Worm (Caenorhabditis elegans): ENCODE data around the gene srw-34.
"Not testable (repeated sequence)": the region's sequence is repeated elsewhere in the genome, so short reads cannot be mapped to it uniquely, and the experiment has no call there.

The srw-34 gene

DNA sequence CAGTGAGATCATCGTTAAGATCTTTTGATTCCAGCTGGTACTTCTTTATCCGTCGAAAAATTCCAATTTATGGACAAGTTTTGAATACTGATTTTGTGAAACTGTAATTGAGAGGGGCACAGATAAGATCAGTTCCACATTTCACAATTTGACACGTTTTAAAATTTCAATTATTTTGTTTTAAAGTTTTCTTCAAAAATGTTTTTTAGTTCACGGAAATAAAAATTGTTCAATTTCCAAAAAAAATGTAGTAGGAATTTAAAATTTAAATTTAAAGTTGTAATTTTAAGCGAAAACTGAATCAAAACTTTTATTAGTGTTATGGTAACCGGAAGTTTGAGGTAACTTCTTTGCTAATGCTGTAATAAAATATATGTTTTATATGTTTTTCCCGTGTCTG, 4.5 kb downstream of the srw-34 start, which contains the start of gene F36D3.4:
Gene F36D3.4 (minus strand): TSS at position 101 of the 400 bp plus-strand sequence.
- TF ChIP-seq dao-5 (tag; optimal IDR thresholded peaks at IDR 0.05) (no peak), W03F9.2 (tag; optimal IDR thresholded peaks at IDR 0.05) (no peak), him-1 (tag; optimal IDR thresholded peaks at IDR 0.05) (no peak)

DNA sequence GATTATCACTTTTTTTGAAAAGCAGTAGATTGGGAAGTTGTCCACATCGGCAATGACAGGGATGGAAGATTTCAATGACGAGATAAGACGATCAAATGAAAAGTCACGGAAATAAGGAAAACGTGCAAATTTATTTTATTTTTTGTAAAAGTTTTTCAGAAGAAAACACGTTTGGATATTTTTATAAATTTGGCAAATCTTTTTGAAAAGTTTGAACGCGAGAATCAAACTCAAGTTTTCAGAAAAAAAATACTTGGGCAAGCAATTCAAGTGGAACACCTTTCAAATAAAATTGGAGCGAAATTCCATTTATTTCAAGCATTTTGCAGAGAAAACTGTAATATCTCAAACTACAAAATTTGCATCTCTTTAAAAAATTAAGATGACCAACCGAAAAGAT, 7.0 kb downstream of the srw-34 start, which contains the start of gene F36D3.5:
Gene F36D3.5 (minus strand): TSS at position 101 of the 400 bp plus-strand sequence.
- TF ChIP-seq W03F9.2, him-1, dao-5 (tag; optimal IDR thresholded peaks at IDR 0.05): not testable (repeated sequence)

DNA sequence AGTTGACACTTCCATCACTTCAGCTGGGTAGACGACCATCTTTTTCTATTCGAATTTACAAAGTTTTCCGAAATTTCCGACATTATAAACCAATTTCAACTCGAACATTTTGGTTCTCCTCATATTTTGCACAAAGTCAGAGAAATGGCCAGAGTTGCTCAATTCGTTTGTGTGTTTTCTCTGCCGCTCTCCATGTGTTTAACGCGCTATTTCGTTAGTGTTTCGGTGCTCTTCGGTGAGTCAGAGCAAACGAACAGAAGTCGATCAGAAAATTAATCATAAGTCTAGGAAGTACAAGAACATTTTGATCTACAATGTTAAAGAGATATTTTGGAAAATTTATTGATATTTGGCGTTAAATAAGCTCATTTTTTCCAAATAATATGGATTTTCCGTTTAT, 13.5 kb downstream of the srw-34 start, which contains the start of gene srr-3:
Gene srr-3 (minus strand): TSS at position 101 of the 400 bp plus-strand sequence.
- TF ChIP-seq him-1 (tag; optimal IDR thresholded peaks at IDR 0.05) = no peak

DNA sequence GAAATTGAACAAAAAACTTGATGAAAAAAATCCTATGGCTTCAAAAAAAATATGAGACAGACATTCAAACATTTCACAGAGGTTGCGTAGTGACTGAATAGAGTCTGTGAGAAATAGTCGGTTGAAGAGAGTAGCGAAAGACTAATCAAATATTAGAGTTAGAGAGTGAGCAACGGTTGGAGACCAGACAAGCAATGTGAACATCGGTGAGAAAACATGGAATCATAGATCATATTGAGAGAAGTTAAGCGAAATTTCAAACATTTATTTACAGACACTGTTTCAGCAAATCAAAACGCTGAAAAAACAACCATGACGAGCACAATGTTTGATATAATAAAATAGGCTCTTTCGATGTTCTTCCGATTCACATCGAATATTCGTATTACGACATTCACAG, 15.5 kb downstream of the srw-34 start:
- TF ChIP-seq dao-5 (tag; optimal IDR thresholded peaks at IDR 0.05) = no peak
- TF ChIP-seq W03F9.2 (tag; optimal IDR thresholded peaks at IDR 0.05) = no peak
- no peak for TF ChIP-seq him-1 (tag; optimal IDR thresholded peaks at IDR 0.05)

DNA sequence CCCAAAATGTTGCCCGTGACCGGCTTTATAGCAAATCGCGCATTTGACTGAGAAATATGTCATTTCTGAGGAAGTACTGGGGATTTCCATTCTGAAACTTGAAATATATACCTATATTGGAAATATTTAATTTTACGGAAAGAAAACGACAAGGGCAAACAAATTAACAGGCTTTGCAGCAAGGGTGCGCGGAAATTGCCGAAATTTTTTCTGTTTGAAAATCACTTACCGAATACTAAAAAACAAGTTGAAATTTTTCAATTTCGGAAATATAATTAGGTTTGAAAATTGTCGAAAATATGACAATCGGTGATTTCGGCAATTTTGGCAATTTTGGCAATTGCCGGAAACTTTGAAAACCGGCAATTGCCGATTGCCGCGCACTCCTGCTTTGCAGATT, 16.3 kb downstream of the srw-34 start, which contains the start of gene nhr-54:
Gene nhr-54 (minus strand): TSS at position 101 of the 400 bp plus-strand sequence.
- TF ChIP-seq dao-5 (tag; optimal IDR thresholded peaks at IDR 0.05) (no peak), W03F9.2 (tag; optimal IDR thresholded peaks at IDR 0.05) (no peak), him-1 (tag; optimal IDR thresholded peaks at IDR 0.05) (no peak)

DNA sequence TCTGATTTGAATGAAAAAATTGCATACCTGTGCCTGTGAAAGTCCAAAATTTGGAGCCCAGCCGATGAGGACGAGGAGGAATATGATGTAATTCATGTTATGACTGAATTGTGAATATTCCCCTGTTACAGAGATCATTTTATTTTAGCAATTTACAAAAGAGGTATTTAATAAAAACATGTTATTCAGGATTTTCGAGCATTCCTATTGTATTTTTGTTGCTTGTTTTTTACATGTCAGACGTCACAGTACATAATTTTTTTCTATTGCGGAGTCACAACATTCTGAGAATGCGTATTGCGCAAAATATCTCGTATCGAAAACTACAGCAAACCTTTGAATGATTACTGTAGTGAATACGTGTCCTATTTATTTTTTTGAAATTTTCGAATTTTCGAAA, 19.0 kb downstream of the srw-34 start, which contains the start of gene F36D3.14:
Gene F36D3.14 (minus strand): TSS at position 101 of the 400 bp plus-strand sequence.
- no peak for TF ChIP-seq him-1 (tag; optimal IDR thresholded peaks at IDR 0.05)
- no peak for TF ChIP-seq dao-5 (tag; optimal IDR thresholded peaks at IDR 0.05)
- no peak for TF ChIP-seq W03F9.2 (tag; optimal IDR thresholded peaks at IDR 0.05)

DNA sequence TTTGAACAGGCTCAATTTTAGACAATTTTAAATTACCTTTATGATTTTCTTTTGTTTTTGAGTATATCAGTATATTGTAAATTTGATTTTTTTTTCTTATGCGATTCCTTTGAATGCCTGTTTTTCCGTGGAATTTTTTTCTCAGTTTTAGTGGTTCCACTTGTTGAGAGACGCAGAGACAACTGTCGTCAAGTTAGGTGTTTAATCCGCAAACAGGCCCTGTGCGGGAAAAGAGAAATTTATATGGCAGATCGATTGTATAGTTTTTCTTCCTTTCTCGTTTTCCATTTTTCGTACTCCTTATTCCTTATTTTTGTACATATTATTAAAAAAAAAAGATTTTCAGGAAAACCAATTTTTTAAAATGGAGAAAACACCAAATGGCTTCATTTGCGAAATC, 23.1 kb downstream of the srw-34 start, which contains the start of gene F36D3.1:
Gene F36D3.1 (plus strand): TSS at position 347 of the 400 bp plus-strand sequence.
- no peak for TF ChIP-seq W03F9.2 (tag; optimal IDR thresholded peaks at IDR 0.05)
- TF ChIP-seq him-1 (tag; optimal IDR thresholded peaks at IDR 0.05) = no peak
- no peak for TF ChIP-seq dao-5 (tag; optimal IDR thresholded peaks at IDR 0.05)

DNA sequence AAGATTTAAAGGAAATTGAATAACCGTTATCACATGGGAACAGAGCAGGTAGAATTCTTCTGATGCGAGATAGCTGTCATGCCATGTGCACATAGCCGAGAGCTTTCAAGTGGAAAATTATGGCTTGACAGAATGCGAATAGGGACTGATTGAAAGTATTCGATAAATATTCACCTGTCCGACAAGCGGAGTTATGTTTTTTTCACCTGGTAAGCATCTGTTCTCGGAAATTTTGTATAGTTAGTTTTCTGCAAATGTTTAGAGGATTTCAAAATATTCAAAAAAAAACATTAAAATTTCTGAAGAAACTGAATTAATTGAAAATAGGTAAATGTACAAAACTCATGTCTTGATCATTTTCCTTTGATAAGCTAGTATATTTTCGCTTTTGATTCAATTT, 24.6 kb downstream of the srw-34 start, which contains the start of gene srh-136:
Gene srh-136 (minus strand): TSS at position 93 of the 400 bp plus-strand sequence.
- TF ChIP-seq W03F9.2 (tag; optimal IDR thresholded peaks at IDR 0.05) = no peak
- TF ChIP-seq dao-5 (tag; optimal IDR thresholded peaks at IDR 0.05) = no peak
- TF ChIP-seq him-1 (tag; optimal IDR thresholded peaks at IDR 0.05) = no peak

DNA sequence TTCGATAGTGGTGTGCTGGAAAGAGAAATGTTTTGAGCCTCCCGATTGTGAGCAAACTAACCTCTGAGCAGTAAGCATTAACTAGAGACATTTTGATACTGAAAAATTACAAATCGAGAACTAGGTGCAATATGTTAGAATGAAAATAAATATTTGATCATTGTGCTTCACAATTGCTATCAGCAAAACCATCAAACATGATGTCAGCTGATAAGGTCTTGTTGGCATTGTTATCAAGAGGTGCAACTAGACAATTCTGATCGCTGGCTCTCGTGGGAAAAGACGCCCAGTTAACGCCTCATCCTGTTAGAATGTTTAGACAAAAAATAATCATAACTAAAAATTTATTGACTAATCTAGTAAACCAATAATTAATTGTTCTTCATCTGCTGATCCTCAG, 27.8 kb downstream of the srw-34 start, which contains the start of gene comt-2:
Gene comt-2 (minus strand): TSS at position 131 of the 400 bp plus-strand sequence.
- TF ChIP-seq dao-5 (tag; optimal IDR thresholded peaks at IDR 0.05) = no peak
- TF ChIP-seq W03F9.2 (tag; optimal IDR thresholded peaks at IDR 0.05) = no peak
- TF ChIP-seq him-1 (tag; optimal IDR thresholded peaks at IDR 0.05) = no peak

DNA sequence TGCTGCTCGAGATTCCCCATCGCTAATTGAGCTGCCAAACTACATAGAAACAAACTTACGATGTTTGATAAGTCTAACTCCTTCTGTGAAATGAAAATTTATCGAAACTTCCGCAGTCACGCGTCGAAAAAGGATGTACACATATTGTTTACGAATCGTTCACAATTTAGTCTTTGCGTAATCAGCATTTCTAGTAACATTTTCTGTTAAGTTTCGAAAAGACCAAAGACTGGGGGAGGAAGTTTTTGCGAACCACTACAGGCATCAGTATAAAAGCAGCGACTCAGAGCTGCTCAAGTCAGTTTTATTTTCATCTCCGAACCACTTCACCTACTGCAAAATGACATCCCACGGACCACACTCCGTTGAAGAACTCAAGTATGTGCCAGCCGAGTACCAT, 34.0 kb downstream of the srw-34 start, which contains the start of gene sqst-4:
Gene sqst-4 (plus strand): TSS at position 301 of the 400 bp plus-strand sequence.
- no peak for TF ChIP-seq W03F9.2 (tag; optimal IDR thresholded peaks at IDR 0.05)
- TF ChIP-seq him-1 (tag; optimal IDR thresholded peaks at IDR 0.05) = no peak
- TF ChIP-seq dao-5 (tag; optimal IDR thresholded peaks at IDR 0.05) = no peak

DNA sequence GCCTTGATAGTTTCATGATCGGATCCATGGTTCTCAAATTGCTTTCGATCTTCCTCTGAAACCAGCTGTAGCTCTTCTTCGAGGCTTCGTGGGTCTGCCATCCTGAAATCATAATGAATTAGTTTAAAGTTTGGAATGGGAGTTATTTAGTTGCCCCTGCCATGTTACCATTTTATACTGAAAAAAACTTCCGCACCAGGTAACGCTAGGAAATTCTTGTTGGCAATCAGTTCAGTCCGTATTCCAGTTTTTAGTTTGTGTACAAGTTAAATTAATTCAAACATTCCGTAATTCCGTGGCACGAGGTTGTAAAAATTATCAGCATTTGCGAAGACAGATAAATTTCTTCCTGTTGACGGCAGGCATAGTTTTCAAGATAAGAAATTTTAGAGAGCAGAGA, 34.7 kb downstream of the srw-34 start, which contains the start of gene Y32B12A.5:
Gene Y32B12A.5 (minus strand): TSS at position 101 of the 400 bp plus-strand sequence.
- TF ChIP-seq him-1 (tag; optimal IDR thresholded peaks at IDR 0.05) (no peak), dao-5 (tag; optimal IDR thresholded peaks at IDR 0.05) (no peak), W03F9.2 (tag; optimal IDR thresholded peaks at IDR 0.05) (no peak)

DNA sequence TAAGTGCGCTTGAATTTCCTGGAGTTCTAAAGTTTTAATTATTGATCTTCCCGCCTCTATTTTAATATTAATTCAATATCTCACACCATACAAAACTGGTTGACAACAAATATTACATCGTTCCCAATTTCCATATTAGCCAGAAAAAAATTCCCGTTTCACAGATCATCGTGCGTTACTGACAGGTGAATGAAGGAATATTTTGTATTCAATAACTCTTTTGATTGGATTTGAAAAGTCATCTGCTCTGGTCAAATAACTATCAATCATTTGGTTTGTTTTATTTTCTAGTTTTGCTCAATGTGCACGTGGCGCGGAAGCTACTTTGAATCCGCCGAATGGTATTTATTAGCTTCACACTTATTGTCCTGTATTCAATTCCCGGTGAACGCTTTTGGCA, 38.5 kb downstream of the srw-34 start, which contains the start of gene srh-139:
Gene srh-139 (plus strand): TSS at position 301 of the 400 bp plus-strand sequence.
- TF ChIP-seq dao-5 (tag; optimal IDR thresholded peaks at IDR 0.05) = no peak
- TF ChIP-seq W03F9.2 (tag; optimal IDR thresholded peaks at IDR 0.05) = no peak
- TF ChIP-seq him-1 (tag; optimal IDR thresholded peaks at IDR 0.05) = no peak

DNA sequence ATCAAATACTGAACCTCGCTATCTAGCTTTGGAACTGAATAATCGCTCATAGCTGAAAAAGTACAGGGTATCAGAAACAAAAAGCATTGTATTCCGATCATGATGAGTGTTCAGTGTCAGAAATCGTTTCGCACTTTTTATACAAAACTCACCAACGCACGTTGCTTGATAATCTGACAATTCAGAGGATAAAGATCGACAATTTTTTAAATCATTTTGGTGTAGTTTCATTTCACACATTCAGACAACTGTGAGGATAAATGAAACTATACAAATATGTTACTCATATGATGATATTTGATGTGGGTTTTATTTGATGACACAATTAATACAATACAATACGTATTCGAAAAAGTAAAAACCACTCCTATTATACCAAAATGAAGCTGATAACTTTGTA, 39.1 kb downstream of the srw-34 start, which contains the start of gene F57E7.2:
Gene F57E7.2 (minus strand): TSS at position 101 of the 400 bp plus-strand sequence.
- TF ChIP-seq W03F9.2 (tag; optimal IDR thresholded peaks at IDR 0.05) (no peak), him-1 (tag; optimal IDR thresholded peaks at IDR 0.05) (no peak), dao-5 (tag; optimal IDR thresholded peaks at IDR 0.05) (no peak)

DNA sequence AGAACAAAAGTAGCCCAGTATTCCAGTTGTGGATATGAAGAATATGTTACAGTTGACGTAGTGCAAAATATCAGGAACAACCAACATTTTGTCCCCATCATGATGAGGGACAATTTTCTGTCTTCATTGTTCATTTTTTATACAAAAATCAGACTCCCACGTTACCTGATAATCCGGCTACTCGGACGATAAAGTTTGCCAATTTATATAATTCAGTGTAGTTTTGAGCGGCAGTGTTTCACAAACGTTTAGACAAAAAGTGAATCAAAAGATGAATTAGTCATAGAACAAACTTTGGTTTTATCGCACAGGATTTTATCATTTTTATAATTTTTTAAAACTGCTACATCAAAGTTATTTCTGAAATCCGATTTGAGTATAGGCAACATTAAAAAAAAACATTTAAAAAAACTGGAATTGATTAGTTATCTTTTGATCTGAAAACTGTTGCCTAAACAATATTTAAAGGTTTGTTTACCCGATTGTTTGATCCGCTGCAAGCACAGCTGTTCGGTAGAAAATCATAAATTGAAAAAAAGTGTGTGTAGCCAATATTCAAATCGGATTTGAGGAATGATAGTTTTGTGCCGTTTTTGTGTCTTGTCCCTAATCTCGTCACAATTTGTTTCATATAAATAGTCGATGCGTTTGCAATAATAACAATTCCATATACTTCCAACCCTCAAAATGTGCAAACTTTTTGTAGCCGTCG, 41.1 kb downstream of the srw-34 start, which contains the start of the genes F57E7.4 and spig-6:
Gene F57E7.4 (minus strand): TSS at position 101 of the 712 bp plus-strand sequence.
Gene spig-6 (plus strand): TSS at position 662 of the 712 bp plus-strand sequence.
- TF ChIP-seq dao-5 (tag; optimal IDR thresholded peaks at IDR 0.05) = no peak
- no peak for TF ChIP-seq him-1 (tag; optimal IDR thresholded peaks at IDR 0.05)
- TF ChIP-seq W03F9.2 (tag; optimal IDR thresholded peaks at IDR 0.05) = no peak

Measured in whole organism, L4/young adult.